Worm (Caenorhabditis elegans) whole organism, L4 larva: ENCODE results near the gene hsp-1.
A peak's percentile ranks its signal among the peaks of the same experiment; 100 is the strongest.

ENCODE experiments used
- ama-1 ChIP-seq: fragments of 150-350 bp; optimal IDR thresholded peaks from 2 replicates; lab custom pipeline; 2014; ENCODE audit warnings: inconsistent platforms, mixed read lengths
- attf-4 ChIP-seq: sonication (generic microtip); optimal IDR thresholded peaks from 3 replicates; lab custom pipeline; 2017; ENCODE audit warnings: missing biosample characterization, missing genetic modification characterization
- ceh-44 ChIP-seq: fragments of 200-800 bp; sonication (Bioruptor generic); IDR thresholded peaks from 2 replicates; pipeline ENCODE4 v1.3.6; 2022; ENCODE audit warnings: missing genetic modification reagents, missing genetic modification characterization, missing compliant biosample characterization
- ceh-62 ChIP-seq: sonication (generic microtip); optimal IDR thresholded peaks from 2 replicates; lab custom pipeline; 2017; ENCODE audit warnings: missing biosample characterization, missing genetic modification characterization
- ces-1 ChIP-seq: fragments of 150-350 bp; sonication (generic microtip); optimal IDR thresholded peaks from 4 replicates; lab custom pipeline; 2014; ENCODE audit warnings: missing biosample characterization, missing genetic modification reagents, missing genetic modification characterization
- gei-8 ChIP-seq: fragments of 200-800 bp; sonication (Bioruptor generic); optimal IDR thresholded peaks from 2 replicates; lab custom pipeline; 2018; ENCODE audit warnings: mild to moderate bottlenecking, missing genetic modification characterization, missing compliant biosample characterization
- hlh-30 ChIP-seq: sonication (generic microtip); optimal IDR thresholded peaks from 2 replicates; lab custom pipeline; 2017; ENCODE audit warnings: antibody characterized with exemption, mild to moderate bottlenecking, missing genetic modification characterization, missing compliant biosample characterization; ENCODE audit not compliant: insufficient read depth
- lin-15B ChIP-seq: fragments of 150-350 bp; sonication (generic microtip); optimal IDR thresholded peaks from 3 replicates; lab custom pipeline; 2014; ENCODE audit warnings: missing biosample characterization, missing genetic modification characterization
- mdl-1 ChIP-seq, 2 experiments: fragments of 150-350 bp in 1 of 2; sonication (generic microtip) in 1 of 2; optimal IDR thresholded peaks; 2 replicates each; lab custom pipeline; 2014 to 2017; ENCODE audit warnings: missing biosample characterization in 2 of 2, missing genetic modification characterization in 2 of 2
- nhr-28 ChIP-seq: fragments of 150-350 bp; optimal IDR thresholded peaks from 2 replicates; lab custom pipeline; 2014; ENCODE audit warnings: missing biosample characterization, missing genetic modification characterization
- snpc-4 ChIP-seq: fragments of 150-350 bp; optimal IDR thresholded peaks from 2 replicates; lab custom pipeline; 2014; ENCODE audit warnings: missing biosample characterization, missing genetic modification characterization
- unc-130 ChIP-seq: sonication (generic microtip); optimal IDR thresholded peaks from 2 replicates; lab custom pipeline; 2016; ENCODE audit warnings: missing genetic modification reagents, missing genetic modification characterization, missing compliant biosample characterization
- unc-39 ChIP-seq: sonication (generic microtip); optimal IDR thresholded peaks from 2 replicates; lab custom pipeline; 2017; ENCODE audit warnings: missing biosample characterization, missing genetic modification characterization
- ztf-11 ChIP-seq: fragments of 150-350 bp; optimal IDR thresholded peaks from 2 replicates; lab custom pipeline; 2014; ENCODE audit warnings: missing biosample characterization, missing genetic modification characterization

- TF ChIP-seq ceh-62 (tag; lab: Kevin White, UChicago) (no peak), ama-1 (lab: Kevin White, UChicago) (no peak), ztf-11 (tag; lab: Kevin White, UChicago) (no peak), ceh-44 (GFP tag; lab: Robert Waterston, UW) (no peak), nhr-28 (tag; lab: Kevin White, UChicago) (peak; percentile 89), attf-4 (tag; lab: Kevin White, UChicago) (no peak), gei-8 (GFP tag; lab: Kevin White, UChicago) (no peak), snpc-4 (tag; lab: Kevin White, UChicago) (no peak), unc-130 (no peak), mdl-1 (tag; optimal IDR thresholded peaks at IDR 0.05; lab: Kevin White, UChicago) (peak in 1 of 2 experiments; percentile 33), unc-39 (tag; lab: Kevin White, UChicago) (no peak), ces-1 (no peak), lin-15B (tag; lab: Kevin White, UChicago) (no peak), hlh-30 (peak; percentile 74)
These were observed 33.6 kb upstream of the hsp-1 start, which contains the start of gene ZK550.2 for ce11 chrIV:17245200-17245599.
